Fruit fly (Drosophila melanogaster): Measurements from ENCODE around the gene kst.

The kst gene

DNA sequence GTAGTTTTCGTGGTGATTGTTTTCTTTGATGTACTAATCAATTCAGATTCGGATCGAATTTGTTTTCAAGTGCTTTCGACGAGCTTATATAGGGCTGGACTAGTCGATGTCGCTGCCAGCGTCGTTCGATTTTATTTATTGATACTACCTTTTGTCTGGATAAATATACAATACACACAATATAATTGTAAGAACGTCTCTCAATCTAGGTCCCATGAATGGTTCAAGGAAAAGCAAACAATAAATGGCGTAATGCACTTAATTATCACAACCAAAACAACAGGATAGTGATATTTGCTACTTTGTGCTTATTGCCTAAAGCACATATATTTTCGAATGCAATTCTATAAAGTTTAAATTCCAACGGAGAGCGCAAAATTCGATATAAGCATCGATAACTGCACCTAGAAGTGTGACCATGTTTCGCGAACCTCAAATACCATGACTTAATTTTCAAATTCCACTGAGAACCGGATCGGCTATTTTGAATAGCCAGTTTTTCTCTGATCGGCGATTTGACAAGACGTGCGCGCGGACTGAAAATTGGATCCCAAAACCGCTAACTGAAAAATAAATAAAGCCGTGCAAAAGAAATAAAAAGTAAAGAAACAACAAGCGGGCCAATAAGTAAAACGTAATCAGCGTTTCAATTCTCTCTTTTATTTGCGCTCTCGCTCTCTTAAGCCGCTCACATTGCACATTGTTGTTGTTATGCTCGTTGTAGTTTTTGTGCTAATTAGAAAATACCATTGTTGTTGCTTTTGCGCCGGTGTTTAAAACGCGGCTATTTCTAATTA, at the start of gene kst, which contains the start of gene Drsl6:
Gene kst (plus strand): TSS at position 493 of the 797 bp plus-strand sequence.
Gene Drsl6 (minus strand): TSS at position 51 of the 797 bp plus-strand sequence.
- TF ChIP-seq CG17801 (GFP tag; optimal IDR thresholded peaks at IDR 0.05; ENCODE audit: partially characterized antibody) = peak; percentile 87

DNA sequence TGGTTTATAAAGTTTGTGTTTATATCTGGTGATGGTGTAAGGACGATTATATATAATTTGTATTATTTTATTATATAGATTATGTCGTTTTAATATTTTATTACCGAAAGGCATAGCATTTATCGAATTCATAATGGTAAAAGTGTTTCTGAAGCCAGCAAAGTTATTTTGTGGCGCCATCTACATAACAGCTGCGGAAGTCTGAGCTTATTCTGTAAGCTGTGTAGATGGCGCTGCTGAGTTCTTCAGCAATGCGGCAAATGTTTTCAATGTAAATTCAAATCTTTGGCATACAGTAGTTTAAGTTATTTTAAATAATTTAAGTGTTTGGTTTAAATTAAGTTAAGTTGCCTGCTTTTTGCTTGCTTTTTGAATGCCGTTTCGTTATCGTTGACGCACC, 48.2 kb upstream of the kst start:
- TF ChIP-seq CG17801 (GFP tag; optimal IDR thresholded peaks at IDR 0.05; ENCODE audit: partially characterized antibody) = no peak

DNA sequence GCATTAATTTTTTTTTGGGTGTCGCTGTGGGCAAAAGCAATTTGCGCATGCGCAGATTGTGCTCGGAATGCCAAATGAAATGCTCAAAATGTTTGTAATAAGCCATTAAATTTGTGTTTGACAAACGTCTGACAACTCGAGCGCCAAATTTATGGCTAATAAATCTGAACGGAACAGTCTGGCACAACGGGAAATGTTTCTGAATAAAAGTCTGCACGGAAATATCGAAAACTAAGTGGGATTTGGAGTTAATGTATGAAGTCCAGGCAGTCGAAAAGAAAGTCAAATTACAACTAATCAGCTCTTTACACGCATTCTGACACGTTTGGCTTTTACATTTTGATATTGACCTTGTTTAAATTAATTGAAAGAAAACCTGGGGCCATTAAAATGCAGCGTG, 45.5 kb upstream of the kst start, which contains the start of gene CG12009:
Gene CG12009 (plus strand): TSS at position 301 of the 400 bp plus-strand sequence.
- TF ChIP-seq CG17801 (GFP tag; optimal IDR thresholded peaks at IDR 0.05; ENCODE audit: partially characterized antibody) = no peak

DNA sequence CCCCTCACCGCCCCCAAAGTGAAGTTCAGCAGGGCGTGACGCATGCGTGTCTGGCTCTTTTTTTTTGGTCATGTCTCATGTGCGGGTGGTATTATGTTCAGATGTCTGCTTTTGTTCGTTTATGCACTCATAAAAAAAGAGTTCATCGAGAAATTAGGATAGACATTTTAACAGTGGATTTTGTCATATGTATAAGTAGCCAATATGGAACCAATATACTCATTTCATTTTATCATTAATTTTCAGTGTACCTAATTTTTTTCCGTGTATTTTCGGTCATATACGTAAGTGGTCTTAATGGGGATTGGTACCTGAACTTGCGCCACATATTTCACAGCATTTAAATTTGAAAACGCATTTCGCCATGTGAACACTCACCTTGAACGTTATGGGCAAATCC, 36.3 kb upstream of the kst start:
- no peak for TF ChIP-seq CG17801 (GFP tag; optimal IDR thresholded peaks at IDR 0.05; ENCODE audit: partially characterized antibody)

DNA sequence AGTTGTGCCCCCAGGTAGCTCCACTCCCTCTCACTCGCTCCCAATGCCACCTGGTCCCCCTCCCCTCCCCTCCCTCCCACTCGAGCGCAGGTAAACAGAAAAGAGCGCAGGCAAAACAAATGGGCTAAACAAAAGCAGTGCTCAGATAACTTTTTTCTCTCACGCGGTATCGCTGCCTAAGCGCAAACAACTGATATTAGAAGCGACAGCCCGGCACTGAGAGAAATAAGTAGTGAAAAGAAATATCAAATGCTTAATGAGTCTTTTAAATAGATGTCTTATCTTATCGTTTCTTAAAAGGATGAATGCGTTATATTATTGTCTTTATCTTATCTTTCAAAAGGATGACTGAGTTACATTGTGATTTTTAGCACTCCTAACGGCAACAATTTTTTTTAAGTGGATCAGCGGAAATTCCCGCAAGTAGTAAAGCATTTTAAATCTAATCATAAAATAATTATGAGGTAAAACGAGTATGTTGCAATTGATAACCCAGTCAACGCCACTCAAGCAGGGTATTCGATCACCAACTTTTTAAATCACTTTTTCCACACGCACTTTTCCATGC, 35.4 kb upstream of the kst start:
- peak; percentile 9 for TF ChIP-seq CG17801 (GFP tag; optimal IDR thresholded peaks at IDR 0.05; ENCODE audit: partially characterized antibody)

DNA sequence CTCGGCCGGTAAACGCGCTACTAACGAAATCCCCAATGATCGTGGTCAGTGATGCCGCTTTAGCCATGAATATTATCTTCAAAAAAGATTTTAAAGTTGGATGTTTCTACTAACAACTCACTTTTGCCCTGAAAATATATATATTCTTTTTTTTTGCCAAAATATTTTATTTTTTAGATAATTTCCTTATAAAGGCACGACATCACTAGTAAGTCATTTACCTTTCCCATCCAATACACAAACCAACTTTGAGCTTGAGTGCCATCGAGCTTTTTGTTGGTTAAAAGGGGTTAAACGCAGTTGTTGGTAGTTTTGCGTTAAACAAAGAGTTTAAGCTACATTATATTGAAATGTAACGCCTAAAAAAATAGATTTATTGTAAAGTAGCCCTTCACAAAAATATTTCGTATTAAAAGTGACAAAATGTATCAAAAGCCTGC, 33.6 kb upstream of the kst start, which contains the start of gene CG14968:
Gene CG14968 (minus strand): TSS at position 26 of the 440 bp plus-strand sequence.
- TF ChIP-seq CG17801 (GFP tag; optimal IDR thresholded peaks at IDR 0.05; ENCODE audit: partially characterized antibody) = peak; percentile 72

DNA sequence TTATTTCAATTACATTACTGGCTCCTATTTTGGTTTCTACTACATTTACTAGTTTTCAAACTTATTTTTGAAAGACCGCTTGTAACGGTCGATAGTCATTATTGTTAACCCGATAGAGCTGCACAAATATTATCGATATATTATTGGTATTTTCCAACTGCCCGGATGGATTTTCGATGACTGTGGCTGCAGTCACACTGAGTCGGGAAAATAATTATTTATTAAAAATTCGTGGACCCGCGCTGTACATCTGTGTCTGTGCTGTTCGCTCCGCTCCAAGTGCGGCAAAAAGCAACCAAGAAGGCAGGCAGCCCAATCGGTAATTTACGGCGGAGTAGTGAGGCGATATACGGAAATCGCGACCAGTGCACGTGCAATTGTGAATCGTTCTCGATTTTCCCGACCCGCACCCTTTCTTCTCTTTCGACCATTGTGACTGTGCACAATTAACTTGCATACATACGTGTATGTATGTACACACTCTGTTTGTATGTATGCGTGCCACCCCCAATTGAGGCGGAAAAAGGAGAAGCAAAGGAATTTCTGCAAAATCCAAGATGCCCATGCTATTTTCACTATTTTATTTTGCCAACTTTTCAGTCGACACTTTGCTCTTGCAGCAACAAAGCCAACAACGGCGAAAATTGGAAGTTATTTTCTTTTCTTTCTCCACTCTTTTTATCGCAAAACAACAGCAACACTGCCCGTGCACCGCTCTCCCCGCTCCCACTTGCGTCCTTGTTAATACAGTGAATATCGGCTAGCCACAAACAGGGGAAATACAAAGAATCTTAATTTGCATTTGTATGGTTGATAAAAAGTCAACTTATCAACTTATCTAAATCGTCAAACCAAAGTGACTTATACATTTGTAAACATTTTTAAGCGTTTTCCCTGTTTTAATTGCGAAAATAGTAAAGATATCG, 32.9 kb upstream of the kst start, which contains the start of gene ZnT63C:
Gene ZnT63C (plus strand): TSS at position 175 of the 926 bp plus-strand sequence.
- peak; percentile 18 for TF ChIP-seq CG17801 (GFP tag; optimal IDR thresholded peaks at IDR 0.05; ENCODE audit: partially characterized antibody)

DNA sequence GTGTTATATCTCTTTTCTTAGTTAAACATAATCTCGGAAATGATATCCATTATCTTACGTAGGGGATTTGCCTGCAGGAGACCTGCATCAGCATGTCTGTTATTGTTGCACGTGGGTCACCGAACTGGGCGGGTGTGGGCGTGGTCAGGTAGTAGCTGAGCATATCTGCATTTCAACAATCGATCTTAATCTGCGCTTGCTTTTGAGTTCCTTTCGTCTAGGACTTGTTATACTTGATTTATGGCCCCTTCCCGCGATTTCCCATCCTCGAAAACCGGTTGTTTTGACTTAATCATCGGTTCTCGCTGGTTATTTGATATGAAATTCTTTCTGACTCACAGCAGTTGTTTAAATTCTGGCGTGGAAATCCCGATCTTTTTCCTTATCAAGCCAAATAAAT, 31.9 kb upstream of the kst start:
- no peak for TF ChIP-seq CG17801 (GFP tag; optimal IDR thresholded peaks at IDR 0.05; ENCODE audit: partially characterized antibody)

DNA sequence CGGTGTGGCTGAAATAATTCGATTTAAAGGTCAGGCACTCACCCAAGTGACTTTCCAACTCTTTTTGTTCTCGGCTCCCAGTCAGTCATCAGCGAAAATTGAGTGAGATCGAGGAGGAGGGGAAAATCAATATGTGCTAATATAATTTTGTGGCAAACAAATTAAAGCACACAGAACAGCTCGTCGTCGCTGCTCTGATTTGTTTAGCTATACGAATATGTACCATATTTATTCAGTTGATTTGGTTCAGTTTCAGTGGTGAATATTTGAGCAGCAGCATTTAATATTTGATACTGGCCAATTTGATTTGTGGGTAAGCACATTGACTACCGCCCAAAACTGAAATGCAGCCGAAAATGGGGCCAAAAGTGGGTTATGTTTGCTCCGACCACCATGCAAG, 31.2 kb upstream of the kst start:
- no peak for TF ChIP-seq CG17801 (GFP tag; optimal IDR thresholded peaks at IDR 0.05; ENCODE audit: partially characterized antibody)

DNA sequence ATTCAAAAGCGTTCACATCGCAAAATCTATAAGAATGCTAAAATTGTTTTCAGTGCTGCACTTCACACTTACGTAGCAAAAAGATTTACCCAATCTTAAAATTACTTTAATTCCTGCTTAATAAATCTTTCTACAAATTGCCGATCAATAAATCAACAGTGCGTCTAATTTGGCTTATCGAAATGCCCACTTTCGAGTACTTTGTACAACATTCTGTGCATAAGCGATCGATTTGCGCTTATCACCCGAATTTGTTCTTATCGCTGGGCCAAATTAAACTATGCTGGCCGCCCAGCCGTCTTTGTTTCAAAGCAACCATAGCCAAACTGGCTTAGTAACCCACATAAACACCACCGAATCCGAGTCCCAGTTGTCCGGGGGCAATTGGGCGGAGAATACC, 30.1 kb upstream of the kst start:
- TF ChIP-seq CG17801 (GFP tag; optimal IDR thresholded peaks at IDR 0.05; ENCODE audit: partially characterized antibody) = no peak

DNA sequence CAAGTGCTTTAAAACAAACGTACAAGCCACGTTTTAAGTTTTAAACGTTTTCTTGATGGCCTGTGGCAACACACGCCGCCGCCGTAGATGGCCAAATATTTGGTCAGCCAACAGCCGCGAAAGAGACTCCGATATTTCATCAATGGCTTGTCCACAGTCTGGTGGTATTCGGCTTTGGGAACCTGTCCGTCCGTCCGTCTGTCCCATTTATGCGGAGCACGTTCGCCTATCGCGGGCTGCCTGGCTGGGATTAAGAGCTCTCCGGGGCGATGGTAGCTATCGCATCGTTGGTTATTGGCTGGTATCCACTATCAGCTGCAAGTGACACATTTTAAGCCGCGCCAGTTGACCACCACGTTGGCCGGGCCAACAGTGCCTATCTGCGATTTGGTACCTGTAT, 29.1 kb upstream of the kst start:
- no peak for TF ChIP-seq CG17801 (GFP tag; optimal IDR thresholded peaks at IDR 0.05; ENCODE audit: partially characterized antibody)

DNA sequence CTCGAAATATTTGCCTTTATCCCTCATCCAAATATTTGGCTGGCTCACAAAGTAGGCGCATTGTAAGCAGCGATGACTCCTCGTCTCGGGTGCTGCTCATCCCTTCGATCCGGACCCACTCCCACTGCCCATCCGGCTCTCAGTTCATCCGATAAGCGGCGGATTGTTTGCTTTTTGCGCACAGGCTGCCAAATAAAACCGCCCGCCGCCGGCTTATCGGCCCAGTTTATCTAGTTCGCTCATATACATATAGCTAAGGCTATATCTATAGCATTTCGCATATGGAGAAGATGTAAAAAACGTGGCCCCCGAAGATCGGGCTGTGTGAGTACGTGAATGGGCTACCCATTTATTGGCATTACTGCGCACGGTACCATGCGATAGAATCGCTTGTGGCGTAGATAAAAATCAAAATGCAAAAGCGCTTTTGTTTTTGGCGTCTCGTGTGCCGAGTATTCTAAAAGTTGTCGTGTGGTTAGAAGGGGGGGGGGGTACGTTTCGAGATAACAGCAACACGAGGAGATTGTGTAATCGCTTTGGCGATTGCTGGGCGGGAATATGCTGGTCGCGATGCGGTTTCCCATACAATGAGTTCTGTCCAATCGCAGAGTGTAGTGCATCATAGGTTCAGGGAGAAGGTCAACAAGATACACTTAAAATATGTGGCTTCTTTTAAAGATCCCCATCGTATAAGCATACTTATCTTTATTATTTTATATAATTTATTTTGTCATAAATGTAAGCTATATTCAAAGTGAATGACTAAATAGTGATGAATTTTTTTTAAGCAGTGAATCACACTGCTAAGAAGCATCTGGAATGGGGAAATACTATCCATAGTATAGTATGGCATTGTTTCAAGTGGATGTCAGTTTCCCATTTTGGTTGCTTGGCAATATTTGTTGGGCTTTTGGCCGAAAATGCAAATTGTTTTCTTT, 27.7 kb upstream of the kst start:
- TF ChIP-seq CG17801 (GFP tag; optimal IDR thresholded peaks at IDR 0.05; ENCODE audit: partially characterized antibody) = no peak

DNA sequence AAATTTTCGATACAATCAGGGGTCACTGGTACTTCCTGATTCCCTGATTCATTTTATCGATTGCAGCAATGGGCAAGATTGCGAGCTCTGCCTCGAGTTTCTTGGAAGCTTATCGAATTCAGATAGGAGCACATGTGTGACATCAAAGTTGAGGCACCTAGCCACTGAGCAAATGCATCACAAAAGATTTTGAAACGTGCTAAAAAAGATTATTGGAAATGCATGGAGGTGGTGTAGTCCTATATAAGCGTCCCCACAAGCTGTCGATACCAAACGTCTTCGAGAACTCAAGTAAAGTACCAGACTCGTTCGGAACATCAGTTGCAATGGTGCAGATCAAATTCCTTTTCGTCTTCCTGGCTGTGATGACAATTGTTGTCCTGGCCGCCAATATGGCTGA, 22.6 kb upstream of the kst start, which contains the start of gene Drsl2:
Gene Drsl2 (plus strand): TSS at position 301 of the 400 bp plus-strand sequence.
- TF ChIP-seq CG17801 (GFP tag; optimal IDR thresholded peaks at IDR 0.05; ENCODE audit: partially characterized antibody) = no peak

DNA sequence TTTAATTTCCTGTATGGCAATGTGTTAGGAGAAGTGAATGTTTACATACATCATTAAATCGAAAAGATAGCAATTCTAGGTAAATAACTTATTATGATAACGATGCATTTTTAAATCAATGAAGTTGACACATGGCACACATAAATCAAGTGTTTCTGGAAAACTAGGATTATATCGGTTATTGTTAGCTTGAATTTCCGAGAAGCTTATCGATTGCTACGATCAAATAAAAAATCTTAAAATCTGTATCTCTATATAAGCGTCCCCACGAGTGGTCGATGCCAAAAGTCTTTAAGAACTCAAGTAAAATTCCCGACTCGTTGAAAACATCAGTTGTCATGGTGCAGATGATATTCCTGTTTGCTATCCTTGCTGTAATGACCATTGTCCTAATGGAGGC, 22.0 kb upstream of the kst start, which contains the start of gene Drsl3:
Gene Drsl3 (plus strand): TSS at position 301 of the 400 bp plus-strand sequence.
- TF ChIP-seq CG17801 (GFP tag; optimal IDR thresholded peaks at IDR 0.05; ENCODE audit: partially characterized antibody) = no peak

Data from ovary, adult (tissue).